Worm (Caenorhabditis elegans): ENCODE data around the gene F54F7.3.

Gene F54F7.3

ce11 chrX:11857178-11857577, 7.2 kb upstream of the F54F7.3 start, which contains the start of gene mes-1:
mes-1 (plus strand) TSS chrX:11857478.
- TF ChIP-seq mef-2 (tag; optimal IDR thresholded peaks at IDR 0.05), result no peak
- no peak for TF ChIP-seq elt-2 (tag; optimal IDR thresholded peaks at IDR 0.05)
- TF ChIP-seq ceh-63 (GFP tag; optimal IDR thresholded peaks at IDR 0.05), result no peak
- TF ChIP-seq fkh-10 (GFP tag; optimal IDR thresholded peaks at IDR 0.05), result no peak
- no peak for TF ChIP-seq pax-3 (tag; optimal IDR thresholded peaks at IDR 0.05)
- TF ChIP-seq lir-3 (tag; optimal IDR thresholded peaks at IDR 0.05; ENCODE audit: poor library complexity), result no peak
- TF ChIP-seq unc-62 (GFP tag; optimal IDR thresholded peaks at IDR 0.05), result no peak
- TF ChIP-seq nhr-237 (tag; optimal IDR thresholded peaks at IDR 0.05), result no peak
- TF ChIP-seq elt-3 (tag; optimal IDR thresholded peaks at IDR 0.05), result no peak
- TF ChIP-seq C04F5.9 (tag; optimal IDR thresholded peaks at IDR 0.05), result no peak
- no peak for TF ChIP-seq efl-1 (optimal IDR thresholded peaks at IDR 0.05)
- TF ChIP-seq efl-1 (GFP tag; optimal IDR thresholded peaks at IDR 0.05 in 1 of 2), result no peak
- no peak for TF ChIP-seq alr-1 (tag; optimal IDR thresholded peaks at IDR 0.05; ENCODE audit: borderline replicate concordance)
- no peak for TF ChIP-seq blmp-1 (tag; optimal IDR thresholded peaks at IDR 0.05)
- TF ChIP-seq hpl-2 (GFP tag; optimal IDR thresholded peaks at IDR 0.05), result no peak
- TF ChIP-seq snu-23 (GFP tag; optimal IDR thresholded peaks at IDR 0.05), result no peak
- no peak for TF ChIP-seq lin-39 (tag; optimal IDR thresholded peaks at IDR 0.05)
- TF ChIP-seq rnt-1 (tag; optimal IDR thresholded peaks at IDR 0.05), result no peak
- TF ChIP-seq unc-130 (tag; optimal IDR thresholded peaks at IDR 0.05), result no peak
- TF ChIP-seq tbx-2 (tag; optimal IDR thresholded peaks at IDR 0.05), result no peak

ce11 chrX:11856214-11856613, 6.2 kb upstream of the F54F7.3 start:
- TF ChIP-seq unc-62 (GFP tag; optimal IDR thresholded peaks at IDR 0.05), result no peak
- no peak for TF ChIP-seq nhr-19 (GFP tag; conservative IDR thresholded peaks at IDR 0.05)
- TF ChIP-seq nhr-71 (tag; optimal IDR thresholded peaks at IDR 0.05), result no peak
- no peak for TF ChIP-seq unc-130 (tag; optimal IDR thresholded peaks at IDR 0.05)
- no peak for TF ChIP-seq blmp-1 (tag; optimal IDR thresholded peaks at IDR 0.05)
- no peak for TF ChIP-seq F16B12.6 (tag; optimal IDR thresholded peaks at IDR 0.05)
- no peak for TF ChIP-seq jun-1 (tag; optimal IDR thresholded peaks at IDR 0.05)
- TF ChIP-seq lir-3 (tag; optimal IDR thresholded peaks at IDR 0.05; ENCODE audit: poor library complexity), result no peak
- TF ChIP-seq C04F5.9 (tag; optimal IDR thresholded peaks at IDR 0.05), result no peak
- TF ChIP-seq skn-1 (tag; optimal IDR thresholded peaks at IDR 0.05), result no peak
- no peak for TF ChIP-seq elt-3 (tag; optimal IDR thresholded peaks at IDR 0.05)
- TF ChIP-seq lin-15B (tag; optimal IDR thresholded peaks at IDR 0.05), result no peak
- TF ChIP-seq lin-14 (GFP tag; optimal IDR thresholded peaks at IDR 0.05), result no peak
- TF ChIP-seq unc-86 (tag; optimal IDR thresholded peaks at IDR 0.05), result no peak
- TF ChIP-seq nhr-77 (tag; optimal IDR thresholded peaks at IDR 0.05), result no peak
- no peak for TF ChIP-seq vab-15 (tag; optimal IDR thresholded peaks at IDR 0.05)
- TF ChIP-seq aha-1 (tag; optimal IDR thresholded peaks at IDR 0.05), result no peak
- no peak for TF ChIP-seq efl-1 (optimal IDR thresholded peaks at IDR 0.05)
- TF ChIP-seq efl-1 (GFP tag; optimal IDR thresholded peaks at IDR 0.05 in 1 of 2), result no peak
- no peak for TF ChIP-seq nhr-11 (tag; optimal IDR thresholded peaks at IDR 0.05)
- no peak for TF ChIP-seq nhr-12 (tag; optimal IDR thresholded peaks at IDR 0.05)

- TF ChIP-seq blmp-1 (tag; optimal IDR thresholded peaks at IDR 0.05) (no peak), swsn-7 (tag; optimal IDR thresholded peaks at IDR 0.05) (no peak), sup-37 (GFP tag; optimal IDR thresholded peaks at IDR 0.05) (no peak), ceh-88 (GFP tag; IDR thresholded peaks at IDR 0.05) (no peak), elt-2 (tag; optimal IDR thresholded peaks at IDR 0.05) (no peak), dsc-1 (tag; optimal IDR thresholded peaks at IDR 0.05) (no peak), fos-1 (tag; optimal IDR thresholded peaks at IDR 0.05) (no peak), sox-4 (tag; optimal IDR thresholded peaks at IDR 0.05) (no peak), ama-1 (optimal IDR thresholded peaks at IDR 0.05) (no peak), nhr-90 (tag; optimal IDR thresholded peaks at IDR 0.05; ENCODE audit: poor library complexity) (no peak), xbp-1 (tag; optimal IDR thresholded peaks at IDR 0.05) (no peak), ztf-11 (tag; optimal IDR thresholded peaks at IDR 0.05) (no peak), hlh-4 (tag; optimal IDR thresholded peaks at IDR 0.05) (no peak), pqm-1 (tag; optimal IDR thresholded peaks at IDR 0.05) (no peak), mdl-1 (tag; optimal IDR thresholded peaks at IDR 0.05) (no peak), zip-4 (GFP tag; optimal IDR thresholded peaks at IDR 0.05) (no peak)
Measured at ce11 chrX:11854903-11855302, 4.9 kb upstream of the F54F7.3 start, which contains the start of gene F54F7.8. F54F7.8 (minus strand) TSS chrX:11855003.

Data from whole organism, L1 larva.